Worm (Caenorhabditis elegans): ENCODE data around the gene F31B12.4.

The F31B12.4 gene

DNA sequence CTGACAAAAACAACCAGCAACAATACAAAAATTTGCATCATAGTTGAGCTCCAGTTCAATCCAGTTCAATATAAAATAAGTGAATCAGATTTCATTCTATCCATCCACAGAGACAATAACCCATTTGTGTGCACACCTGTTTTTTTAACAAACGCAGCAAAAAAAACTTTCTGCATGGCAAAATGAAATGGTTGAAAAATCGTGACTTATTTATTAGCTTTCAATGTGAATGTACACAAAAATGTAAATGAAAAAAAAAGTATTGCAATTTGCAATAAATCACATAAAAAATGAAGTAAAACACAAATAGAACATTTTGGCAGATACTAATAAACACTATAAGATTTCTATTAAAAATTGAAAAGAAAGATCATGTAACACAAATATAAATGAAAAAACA lies 9.9 kb upstream of the F31B12.4 start, which contains the start of gene T05A10.6:
Gene T05A10.6, minus strand, starts transcription at position 101 of the 400 bp plus-strand sequence.
- TF ChIP-seq F13C5.2 (tag; optimal IDR thresholded peaks at IDR 0.05), result no peak
- TF ChIP-seq ets-7 (tag; optimal IDR thresholded peaks at IDR 0.05), result no peak
- TF ChIP-seq scrt-1 (GFP tag; IDR thresholded peaks at IDR 0.05), result no peak
- TF ChIP-seq B0310.2 (tag; optimal IDR thresholded peaks at IDR 0.05), result no peak
- no peak for TF ChIP-seq ama-1 (optimal IDR thresholded peaks at IDR 0.05)
- TF ChIP-seq hmg-4 (GFP tag; optimal IDR thresholded peaks at IDR 0.05), result no peak
- no peak for TF ChIP-seq pes-1 (GFP tag; IDR thresholded peaks at IDR 0.05)
- TF ChIP-seq hmbx-1 (tag; optimal IDR thresholded peaks at IDR 0.05), result no peak
- TF ChIP-seq aly-1 (tag; optimal IDR thresholded peaks at IDR 0.05), result no peak
- no peak for TF ChIP-seq tbx-37 (GFP tag; conservative IDR thresholded peaks at IDR 0.05)
- no peak for TF ChIP-seq ceh-36 (tag; optimal IDR thresholded peaks at IDR 0.05)
- TF ChIP-seq ceh-13 (GFP tag; optimal IDR thresholded peaks at IDR 0.05), result no peak
- TF ChIP-seq sea-1 (GFP tag; conservative IDR thresholded peaks at IDR 0.05), result no peak
- TF ChIP-seq hnd-1 (tag; optimal IDR thresholded peaks at IDR 0.05), result no peak
- TF ChIP-seq tbx-11 (GFP tag; IDR thresholded peaks at IDR 0.05), result no peak
- no peak for TF ChIP-seq flt-1 (GFP tag; IDR thresholded peaks at IDR 0.05)
- no peak for TF ChIP-seq tra-4 (tag; optimal IDR thresholded peaks at IDR 0.05)

- no peak for TF ChIP-seq hnd-1 (tag; optimal IDR thresholded peaks at IDR 0.05)
- no peak for TF ChIP-seq ets-7 (tag; optimal IDR thresholded peaks at IDR 0.05)
- no peak for TF ChIP-seq flt-1 (GFP tag; IDR thresholded peaks at IDR 0.05)
- no peak for TF ChIP-seq aly-1 (tag; optimal IDR thresholded peaks at IDR 0.05)
- no peak for TF ChIP-seq tbx-37 (GFP tag; conservative IDR thresholded peaks at IDR 0.05)
- no peak for TF ChIP-seq ama-1 (optimal IDR thresholded peaks at IDR 0.05)
- TF ChIP-seq F13C5.2 (tag; optimal IDR thresholded peaks at IDR 0.05), result no peak
- no peak for TF ChIP-seq ceh-13 (GFP tag; optimal IDR thresholded peaks at IDR 0.05)
- TF ChIP-seq hmg-4 (GFP tag; optimal IDR thresholded peaks at IDR 0.05), result no peak
- no peak for TF ChIP-seq scrt-1 (GFP tag; IDR thresholded peaks at IDR 0.05)
- no peak for TF ChIP-seq pes-1 (GFP tag; IDR thresholded peaks at IDR 0.05)
- TF ChIP-seq B0310.2 (tag; optimal IDR thresholded peaks at IDR 0.05), result no peak
- no peak for TF ChIP-seq ceh-36 (tag; optimal IDR thresholded peaks at IDR 0.05)
- TF ChIP-seq hmbx-1 (tag; optimal IDR thresholded peaks at IDR 0.05), result no peak
- TF ChIP-seq sea-1 (GFP tag; conservative IDR thresholded peaks at IDR 0.05), result no peak
- TF ChIP-seq tbx-11 (GFP tag; IDR thresholded peaks at IDR 0.05), result no peak
- no peak for TF ChIP-seq tra-4 (tag; optimal IDR thresholded peaks at IDR 0.05)
Observed at ce11 chrX:10820511-10820910, 16.0 kb downstream of the F31B12.4 start, which contains the start of gene F31B12.3. TSS of gene F31B12.3 (minus strand) at chrX:10820611.

ce11 chrX:10821160-10821559 lies 16.6 kb downstream of the F31B12.4 start:
- TF ChIP-seq hnd-1 (tag; optimal IDR thresholded peaks at IDR 0.05) (peak; percentile 50), tbx-11 (GFP tag; IDR thresholded peaks at IDR 0.05) (peak; percentile 76; the same call in 1 of the 2 replicates), ama-1 (optimal IDR thresholded peaks at IDR 0.05) (no peak), sea-1 (GFP tag; conservative IDR thresholded peaks at IDR 0.05) (0 out of 2 replicates have a peak, but pooled peaks have one; percentile 59), ceh-36 (tag; optimal IDR thresholded peaks at IDR 0.05) (peak; percentile 57), ets-7 (tag; optimal IDR thresholded peaks at IDR 0.05) (peak; percentile 22), flt-1 (GFP tag; IDR thresholded peaks at IDR 0.05) (peak; percentile 75), B0310.2 (tag; optimal IDR thresholded peaks at IDR 0.05) (peak; percentile 43), scrt-1 (GFP tag; IDR thresholded peaks at IDR 0.05) (peak; percentile 87), tra-4 (tag; optimal IDR thresholded peaks at IDR 0.05) (peak; percentile 34), hmg-4 (GFP tag; optimal IDR thresholded peaks at IDR 0.05) (no peak), hmbx-1 (tag; optimal IDR thresholded peaks at IDR 0.05) (no peak), ceh-13 (GFP tag; optimal IDR thresholded peaks at IDR 0.05) (peak; percentile 41), tbx-37 (GFP tag; conservative IDR thresholded peaks at IDR 0.05) (peak; percentile 65), pes-1 (GFP tag; IDR thresholded peaks at IDR 0.05) (no peak), aly-1 (tag; optimal IDR thresholded peaks at IDR 0.05) (peak; percentile 12), F13C5.2 (tag; optimal IDR thresholded peaks at IDR 0.05) (peak; percentile 32)

DNA sequence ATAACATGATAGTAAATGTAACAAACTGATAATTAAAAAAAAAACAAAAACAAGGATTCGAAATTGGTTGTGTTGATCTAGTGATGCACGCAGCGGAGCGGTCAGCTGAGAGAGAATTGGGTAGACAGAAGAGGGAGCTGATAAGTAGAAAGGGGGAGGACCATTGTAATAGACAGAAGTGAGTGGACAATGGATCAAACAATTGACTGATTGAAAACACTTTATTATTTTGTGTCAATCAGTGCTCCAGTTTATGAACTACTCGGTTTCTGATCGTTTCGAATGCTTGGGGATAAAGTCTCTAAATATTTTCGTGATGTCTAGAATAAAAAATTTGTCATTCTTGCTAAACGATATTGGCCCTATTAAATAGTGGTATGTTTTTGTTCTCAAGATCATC lies 30.0 kb downstream of the F31B12.4 start:
- no peak for TF ChIP-seq pes-1 (GFP tag; IDR thresholded peaks at IDR 0.05)

DNA sequence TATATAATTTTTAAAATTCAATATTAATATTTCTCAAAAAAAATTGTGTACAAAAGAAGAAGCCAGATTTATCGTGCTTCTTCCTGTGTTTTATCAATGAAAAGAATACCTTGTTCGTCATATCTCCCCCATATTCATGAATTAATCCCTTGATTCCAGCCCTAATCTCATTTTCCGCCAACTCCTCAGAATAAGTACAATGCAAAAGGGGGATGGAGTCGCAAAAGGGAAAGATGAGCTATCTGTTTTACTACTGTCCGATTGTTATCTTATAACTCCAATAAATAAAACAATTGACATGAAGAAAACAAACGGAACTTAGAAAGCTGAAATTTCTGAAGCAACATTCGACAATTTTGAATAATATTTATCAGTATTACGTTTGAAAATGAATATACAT lies 33.1 kb downstream of the F31B12.4 start:
- TF ChIP-seq ceh-36 (tag; optimal IDR thresholded peaks at IDR 0.05), result peak; percentile 26
- TF ChIP-seq tbx-11 (GFP tag; IDR thresholded peaks at IDR 0.05), result no peak
- TF ChIP-seq tra-4 (tag; optimal IDR thresholded peaks at IDR 0.05), result no peak

ce11 chrX:10838550-10838949 lies 34.0 kb downstream of the F31B12.4 start, which contains the start of gene plc-1:
TSS of gene plc-1 (minus strand) at chrX:10838650.
- TF ChIP-seq ceh-36 (tag; optimal IDR thresholded peaks at IDR 0.05) (no peak), ama-1 (optimal IDR thresholded peaks at IDR 0.05) (no peak), scrt-1 (GFP tag; IDR thresholded peaks at IDR 0.05) (no peak), sea-1 (GFP tag; conservative IDR thresholded peaks at IDR 0.05) (no peak), hmbx-1 (tag; optimal IDR thresholded peaks at IDR 0.05) (no peak), F13C5.2 (tag; optimal IDR thresholded peaks at IDR 0.05) (no peak), flt-1 (GFP tag; IDR thresholded peaks at IDR 0.05) (no peak), hnd-1 (tag; optimal IDR thresholded peaks at IDR 0.05) (no peak), tbx-11 (GFP tag; IDR thresholded peaks at IDR 0.05) (no peak), ets-7 (tag; optimal IDR thresholded peaks at IDR 0.05) (no peak), pes-1 (GFP tag; IDR thresholded peaks at IDR 0.05) (no peak), B0310.2 (tag; optimal IDR thresholded peaks at IDR 0.05) (no peak), hmg-4 (GFP tag; optimal IDR thresholded peaks at IDR 0.05) (no peak), aly-1 (tag; optimal IDR thresholded peaks at IDR 0.05) (no peak), ceh-13 (GFP tag; optimal IDR thresholded peaks at IDR 0.05) (no peak)

ce11 chrX:10844137-10844536 lies 39.6 kb downstream of the F31B12.4 start:
- TF ChIP-seq ama-1 (optimal IDR thresholded peaks at IDR 0.05), result no peak
- TF ChIP-seq pes-1 (GFP tag; IDR thresholded peaks at IDR 0.05), result 0 out of 2 replicates have a peak, but pooled peaks have one; percentile 35
- TF ChIP-seq aly-1 (tag; optimal IDR thresholded peaks at IDR 0.05), result no peak
- TF ChIP-seq ceh-13 (GFP tag; optimal IDR thresholded peaks at IDR 0.05), result no peak
- no peak for TF ChIP-seq hmbx-1 (tag; optimal IDR thresholded peaks at IDR 0.05)
- no peak for TF ChIP-seq hmg-4 (GFP tag; optimal IDR thresholded peaks at IDR 0.05)
- no peak for TF ChIP-seq sea-1 (GFP tag; conservative IDR thresholded peaks at IDR 0.05)
- TF ChIP-seq ceh-36 (tag; optimal IDR thresholded peaks at IDR 0.05), result peak; percentile 43
- no peak for TF ChIP-seq scrt-1 (GFP tag; IDR thresholded peaks at IDR 0.05)
- no peak for TF ChIP-seq flt-1 (GFP tag; IDR thresholded peaks at IDR 0.05)
- TF ChIP-seq tbx-37 (GFP tag; conservative IDR thresholded peaks at IDR 0.05), result no peak
